Fruit fly (Drosophila melanogaster): ENCODE results near the gene CG18641.

DNA sequence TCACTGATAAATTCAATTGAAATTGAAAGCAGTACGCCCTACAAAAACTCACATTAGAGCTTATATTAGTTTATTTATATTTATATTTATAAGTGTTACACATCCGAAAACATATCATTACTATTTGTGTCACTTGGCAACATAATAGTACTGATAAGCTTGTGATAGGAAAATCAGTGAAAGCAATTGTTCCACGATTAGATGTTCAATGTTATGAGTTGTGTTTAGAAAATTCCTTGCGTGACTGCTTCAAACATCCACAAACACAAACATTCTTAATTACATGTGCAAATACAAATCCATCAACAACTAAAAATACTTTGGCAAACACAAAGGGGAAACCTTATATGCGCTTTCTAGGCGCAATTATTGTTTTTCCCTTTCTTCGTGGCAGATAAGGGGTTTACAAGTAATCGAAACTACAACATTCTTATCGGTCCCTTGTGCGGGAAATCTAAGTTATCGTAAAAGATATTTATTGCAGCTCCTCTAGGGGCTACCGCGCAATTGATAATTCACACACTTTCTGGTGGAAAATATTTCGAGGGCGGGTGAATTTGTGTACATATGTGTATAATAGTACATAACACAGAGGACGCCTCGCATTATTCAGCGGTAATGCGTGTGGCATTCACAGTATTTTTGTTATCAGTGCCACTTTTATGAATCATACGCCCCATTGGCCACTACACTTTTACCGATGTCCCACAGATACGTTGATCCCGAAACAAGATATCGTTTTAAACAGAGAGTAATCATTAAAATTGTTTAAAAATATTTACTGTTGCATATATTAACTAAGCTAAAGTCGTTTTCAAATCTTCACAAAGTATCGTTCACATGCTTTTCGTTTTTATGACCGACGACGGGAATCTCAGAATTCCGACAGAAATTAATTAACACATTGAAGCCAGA lies 53.0 kb downstream of the CG18641 start:
- no peak for TF ChIP-seq HmgZ (tag; optimal IDR thresholded peaks at IDR 0.05)
- TF ChIP-seq Rfx (GFP tag; IDR thresholded peaks at IDR 0.05), result no peak
- TF ChIP-seq gce (GFP tag; IDR thresholded peaks at IDR 0.05), result no peak
- no peak for TF ChIP-seq CG4404 (GFP tag; IDR thresholded peaks at IDR 0.05)
- TF ChIP-seq gsb-n (tag; optimal IDR thresholded peaks at IDR 0.05), result no peak
- TF ChIP-seq Spps (tag; optimal IDR thresholded peaks at IDR 0.05), result no peak
- no peak for TF ChIP-seq CG4360 (GFP tag; IDR thresholded peaks at IDR 0.05)
- no peak for TF ChIP-seq wdn (GFP tag; IDR thresholded peaks at IDR 0.05)
- no peak for TF ChIP-seq vnd (GFP tag; IDR thresholded peaks at IDR 0.05; ENCODE audit: partially characterized antibody)
- no peak for TF ChIP-seq CG6689 (GFP tag; IDR thresholded peaks at IDR 0.05)
- no peak for TF ChIP-seq kay (GFP tag; optimal IDR thresholded peaks at IDR 0.05)
- no peak for TF ChIP-seq cad (GFP tag; optimal IDR thresholded peaks at IDR 0.05)
- TF ChIP-seq CG17186 (GFP tag; optimal IDR thresholded peaks at IDR 0.05), result no peak
- no peak for TF ChIP-seq D19B (GFP tag; optimal IDR thresholded peaks at IDR 0.05)

All from whole organism, embryonic.